Fruit fly (Drosophila melanogaster) whole organism, embryonic: ENCODE data around the gene Dic61B.

ENCODE experiments used
- CG10565 ChIP-seq: fragments of 200-800 bp; sonication (Bioruptor generic); optimal IDR thresholded peaks from 3 replicates; lab custom pipeline; 2016; ENCODE audit warnings: missing biosample characterization, mild to moderate bottlenecking, missing genetic modification characterization
- CG10959 ChIP-seq: fragments of 200-800 bp; sonication (Bioruptor generic); IDR thresholded peaks from 2 replicates; pipeline ENCODE4 v1.3.6; 2022; ENCODE audit warnings: missing biosample characterization, missing genetic modification characterization
- CG11247 ChIP-seq: fragments of 200-800 bp; sonication (Bioruptor generic); IDR thresholded peaks from 2 replicates; pipeline ENCODE4 v1.3.6; 2022; ENCODE audit warnings: missing biosample characterization, missing genetic modification characterization
- CG11456 ChIP-seq: fragments of 200-800 bp; sonication (Bioruptor generic); IDR thresholded peaks from 3 replicates; pipeline ENCODE4 v1.3.6; 2022; ENCODE audit warnings: missing biosample characterization, missing genetic modification characterization
- CG11560 ChIP-seq: fragments of 200-800 bp; sonication (Bioruptor generic); IDR thresholded peaks from 3 replicates; pipeline ENCODE4 v1.3.6; 2022; ENCODE audit warnings: missing biosample characterization, missing genetic modification characterization
- CG12219 ChIP-seq: fragments of 200-800 bp; sonication (Bioruptor generic); optimal IDR thresholded peaks from 3 replicates; lab custom pipeline; 2018; ENCODE audit warnings: missing biosample characterization, mild to moderate bottlenecking, missing genetic modification characterization
- CG12391 ChIP-seq: fragments of 200-800 bp; sonication (Bioruptor generic); optimal IDR thresholded peaks from 3 replicates; lab custom pipeline; 2018; ENCODE audit warnings: missing biosample characterization, mild to moderate bottlenecking, missing genetic modification characterization, moderate library complexity
- CG15601 ChIP-seq: fragments of 200-800 bp; sonication (Bioruptor generic); optimal IDR thresholded peaks from 3 replicates; lab custom pipeline; 2019; ENCODE audit warnings: missing biosample characterization, mild to moderate bottlenecking, missing genetic modification characterization, moderate library complexity
- CG15696 ChIP-seq: fragments of 200-800 bp; sonication (Bioruptor generic); optimal IDR thresholded peaks from 2 replicates; lab custom pipeline; 2019; ENCODE audit warnings: missing biosample characterization, mild to moderate bottlenecking, missing genetic modification characterization, moderate library complexity
- CG16813 ChIP-seq: fragments of 200-800 bp; sonication (Bioruptor generic); IDR thresholded peaks from 3 replicates; pipeline ENCODE4 v1.3.6; 2022; ENCODE audit warnings: missing biosample characterization, missing genetic modification characterization; ENCODE audit not compliant: partially characterized antibody
- CG17359 ChIP-seq: fragments of 200-800 bp; sonication (Bioruptor generic); optimal IDR thresholded peaks from 3 replicates; lab custom pipeline; 2018; ENCODE audit warnings: missing biosample characterization, mild to moderate bottlenecking, missing genetic modification characterization, moderate library complexity
- CG18764 ChIP-seq: fragments of 200-800 bp; sonication (Bioruptor generic); optimal IDR thresholded peaks from 3 replicates; lab custom pipeline; 2016; ENCODE audit warnings: missing biosample characterization, missing genetic modification characterization
- CG31365 ChIP-seq: fragments of 200-800 bp; sonication (Bioruptor generic); optimal IDR thresholded peaks from 2 replicates; lab custom pipeline; 2018; ENCODE audit warnings: missing biosample characterization, mild to moderate bottlenecking, missing genetic modification characterization
- CG4360 ChIP-seq: fragments of 200-800 bp; sonication (Bioruptor generic); IDR thresholded peaks from 2 replicates; pipeline ENCODE4 v1.3.6; 2022; ENCODE audit warnings: missing biosample characterization, missing genetic modification characterization
- CG4404 ChIP-seq: fragments of 200-800 bp; sonication (Bioruptor generic); IDR thresholded peaks from 2 replicates; pipeline ENCODE4 v1.3.6; 2022; ENCODE audit warnings: missing biosample characterization, missing genetic modification characterization
- CG8290 ChIP-seq, 3 experiments: fragments of 200-800 bp; sonication (Bioruptor generic); optimal IDR thresholded peaks; 2 replicates each; lab custom pipeline; 2016 to 2019; ENCODE audit warnings: missing biosample characterization in 3 of 3, missing genetic modification characterization in 3 of 3, mild to moderate bottlenecking in 2 of 3, moderate library complexity in 1 of 3
- CG8478 ChIP-seq: fragments of >200 bp; optimal IDR thresholded peaks from 2 replicates; lab custom pipeline; 2018
- CG8924 ChIP-seq: fragments of 200-800 bp; optimal IDR thresholded peaks from 3 replicates; lab custom pipeline; 2019; ENCODE audit warnings: missing biosample characterization, mild to moderate bottlenecking, missing genetic modification characterization, moderate library complexity
- CG9609 ChIP-seq: fragments of 200-800 bp; sonication (Bioruptor generic); optimal IDR thresholded peaks from 3 replicates; lab custom pipeline; 2016; ENCODE audit warnings: missing biosample characterization, missing genetic modification characterization
- CG9817 ChIP-seq: fragments of 200-800 bp; sonication (Bioruptor generic); optimal IDR thresholded peaks from 2 replicates; lab custom pipeline; 2018; ENCODE audit warnings: missing biosample characterization, mild to moderate bottlenecking, missing genetic modification characterization, moderate library complexity
- CTCF ChIP-seq: fragments of 200-800 bp; sonication (Bioruptor generic); optimal IDR thresholded peaks from 2 replicates; lab custom pipeline; 2017; ENCODE audit warnings: missing biosample characterization, mild to moderate bottlenecking, missing genetic modification characterization, moderate library complexity
- CkIIα-i1 ChIP-seq: fragments of 200-800 bp; sonication (Bioruptor generic); IDR thresholded peaks from 2 replicates; pipeline ENCODE4 v1.3.6; 2022; ENCODE audit warnings: missing biosample characterization, missing genetic modification characterization
- E2f2 ChIP-seq: fragments of 200-800 bp; sonication (Bioruptor generic); IDR thresholded peaks from 2 replicates; pipeline ENCODE4 v1.3.6; 2022; ENCODE audit warnings: missing biosample characterization, missing genetic modification characterization
- Elba2 ChIP-seq: fragments of 200-800 bp; sonication (Bioruptor generic); optimal IDR thresholded peaks from 3 replicates; lab custom pipeline; 2016; ENCODE audit warnings: missing biosample characterization, missing genetic modification characterization
- Hmr ChIP-seq: fragments of 200-800 bp; sonication (Bioruptor generic); optimal IDR thresholded peaks from 3 replicates; lab custom pipeline; 2017; ENCODE audit warnings: mild to moderate bottlenecking, missing biosample characterization, missing genetic modification reagents, missing genetic modification characterization
- Neu2 ChIP-seq: fragments of 200-800 bp; sonication (Bioruptor generic); optimal IDR thresholded peaks from 3 replicates; lab custom pipeline; 2016; ENCODE audit warnings: missing biosample characterization, missing genetic modification characterization, borderline replicate concordance
- Nf-YB ChIP-seq: fragments of 200-800 bp; sonication (Bioruptor generic); optimal IDR thresholded peaks from 3 replicates; lab custom pipeline; 2019; ENCODE audit warnings: missing biosample characterization, mild to moderate bottlenecking, missing genetic modification characterization, moderate library complexity
- Poxn ChIP-seq: fragments of 200-800 bp; sonication (Bioruptor generic); IDR thresholded peaks from 2 replicates; pipeline ENCODE4 v1.3.6; 2022; ENCODE audit warnings: missing biosample characterization, missing genetic modification characterization
- Rx ChIP-seq: fragments of 200-800 bp; sonication (Bioruptor generic); IDR thresholded peaks from 2 replicates; pipeline ENCODE4 v1.3.6; 2022; ENCODE audit warnings: missing biosample characterization, missing genetic modification characterization
- Sox102F ChIP-seq: fragments of 200-800 bp; sonication (Bioruptor generic); optimal IDR thresholded peaks from 2 replicates; lab custom pipeline; 2018; ENCODE audit warnings: missing biosample characterization, mild to moderate bottlenecking, missing genetic modification characterization, moderate library complexity
- Taf1 ChIP-seq: fragments of 200-800 bp; sonication (Bioruptor generic); IDR thresholded peaks from 2 replicates; pipeline ENCODE4 v1.3.6; 2022; ENCODE audit warnings: missing biosample characterization, missing genetic modification characterization
- amos ChIP-seq: fragments of 200-800 bp; sonication (Bioruptor generic); IDR thresholded peaks from 2 replicates; pipeline ENCODE4 v1.3.6; 2022; ENCODE audit warnings: missing biosample characterization, missing genetic modification characterization; ENCODE audit not compliant: partially characterized antibody
- bab2 ChIP-seq: fragments of 200-800 bp; sonication (Bioruptor generic); optimal IDR thresholded peaks from 2 replicates; lab custom pipeline; 2016; ENCODE audit warnings: missing biosample characterization, missing genetic modification characterization
- bbx ChIP-seq: fragments of 200-800 bp; sonication (Bioruptor generic); IDR thresholded peaks from 2 replicates; pipeline ENCODE4 v1.3.6; 2022; ENCODE audit warnings: missing biosample characterization, missing genetic modification characterization; ENCODE audit not compliant: partially characterized antibody
- bcd ChIP-seq: fragments of 200-800 bp; sonication (Bioruptor generic); optimal IDR thresholded peaks from 2 replicates; lab custom pipeline; 2017; ENCODE audit warnings: missing biosample characterization, mild to moderate bottlenecking, missing genetic modification characterization
- bsh ChIP-seq, 2 experiments: fragments of 200-800 bp; sonication (Bioruptor generic); optimal IDR thresholded peaks; 2 replicates each; lab custom pipeline; 2017 to 2018; ENCODE audit warnings: mild to moderate bottlenecking in 2 of 2, missing biosample characterization in 2 of 2, missing genetic modification characterization in 2 of 2, moderate library complexity in 1 of 2
- chinmo ChIP-seq: fragments of 200-800 bp; sonication (Bioruptor generic); IDR thresholded peaks from 4 replicates; pipeline ENCODE4 v1.3.6; 2022; ENCODE audit warnings: missing biosample characterization, missing genetic modification characterization; ENCODE audit not compliant: partially characterized antibody
- cwo ChIP-seq: fragments of 200-800 bp; sonication (Bioruptor generic); optimal IDR thresholded peaks from 3 replicates; lab custom pipeline; 2017; ENCODE audit warnings: missing biosample characterization, missing genetic modification characterization, mild to moderate bottlenecking, moderate library complexity, missing genetic modification reagents
- dan ChIP-seq: fragments of 200-800 bp; sonication (Bioruptor generic); IDR thresholded peaks from 2 replicates; pipeline ENCODE4 v1.3.6; 2022; ENCODE audit warnings: missing biosample characterization, missing genetic modification characterization
- gfzf ChIP-seq: fragments of 200-800 bp; sonication (Bioruptor generic); optimal IDR thresholded peaks from 2 replicates; lab custom pipeline; 2016; ENCODE audit warnings: missing biosample characterization, mild to moderate bottlenecking, missing genetic modification characterization, moderate library complexity
- grn ChIP-seq: fragments of 200-800 bp; sonication (Bioruptor generic); optimal IDR thresholded peaks from 3 replicates; lab custom pipeline; 2017; ENCODE audit warnings: missing biosample characterization, missing genetic modification characterization
- jing ChIP-seq: fragments of 200-800 bp; sonication (Bioruptor generic); optimal IDR thresholded peaks from 2 replicates; lab custom pipeline; 2018; ENCODE audit warnings: missing biosample characterization, mild to moderate bottlenecking, missing genetic modification characterization
- kni ChIP-seq: fragments of 200-800 bp; sonication (Bioruptor generic); optimal IDR thresholded peaks from 3 replicates; lab custom pipeline; 2017; ENCODE audit warnings: mild to moderate bottlenecking, missing biosample characterization, missing genetic modification reagents, missing genetic modification characterization
- lab ChIP-seq: fragments of 200-800 bp; sonication (Bioruptor generic); optimal IDR thresholded peaks from 3 replicates; lab custom pipeline; 2017; ENCODE audit warnings: missing biosample characterization, missing genetic modification characterization, mild to moderate bottlenecking, moderate library complexity, missing genetic modification reagents
- odd ChIP-seq: fragments of 200-800 bp; sonication (Bioruptor generic); optimal IDR thresholded peaks from 2 replicates; lab custom pipeline; 2017; ENCODE audit warnings: missing biosample characterization, mild to moderate bottlenecking, missing genetic modification characterization
- rib ChIP-seq: fragments of 200-800 bp; sonication (Bioruptor generic); IDR thresholded peaks from 2 replicates; pipeline ENCODE4 v1.3.6; 2022; ENCODE audit warnings: missing biosample characterization, missing genetic modification characterization
- row ChIP-seq: fragments of 200-800 bp; sonication (Bioruptor generic); IDR thresholded peaks from 3 replicates; pipeline ENCODE4 v1.3.6; 2022; ENCODE audit warnings: missing biosample characterization, missing genetic modification characterization
- salm ChIP-seq: fragments of 200-800 bp; sonication (Bioruptor generic); optimal IDR thresholded peaks from 2 replicates; lab custom pipeline; 2018; ENCODE audit warnings: missing biosample characterization, mild to moderate bottlenecking, missing genetic modification characterization
- sim ChIP-seq: fragments of 200-800 bp; sonication (Bioruptor generic); IDR thresholded peaks from 2 replicates; pipeline ENCODE4 v1.3.6; 2022; ENCODE audit warnings: missing biosample characterization, missing genetic modification characterization
- ttk ChIP-seq: fragments of 200-800 bp; sonication (Bioruptor generic); IDR thresholded peaks from 2 replicates; pipeline ENCODE4 v2.1.2; 2022; ENCODE audit warnings: missing biosample characterization, missing genetic modification characterization

The Dic61B gene

DNA sequence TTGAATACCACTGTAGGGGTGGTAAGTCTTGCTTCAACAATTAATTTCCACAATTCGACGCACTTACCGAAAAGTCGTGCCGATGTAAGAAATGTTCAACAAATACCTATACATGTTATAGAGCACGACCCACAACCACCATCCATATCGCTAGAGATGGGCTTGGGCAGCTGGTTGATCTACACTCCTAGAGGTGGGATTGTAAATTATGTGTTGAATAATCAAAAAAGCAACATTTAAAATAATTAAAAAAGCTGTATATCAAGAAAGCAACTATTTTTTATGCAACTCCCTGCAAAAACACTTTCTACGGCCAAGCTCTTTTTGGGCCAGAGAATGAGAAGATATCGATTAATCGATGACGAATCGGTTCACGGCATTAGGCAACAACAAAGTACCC, 31.9 kb upstream of the Dic61B start, which contains the start of the genes CG34140, Mkp and Mtch (continued):
- TF ChIP-seq Rx (GFP tag; lab: Robert Waterston, UW) (peak; percentile 76), row (GFP tag; lab: Robert Waterston, UW) (peak; percentile 94), ttk (GFP tag; lab: Robert Waterston, UW) (peak; percentile 73), CG8478 (lab: Kevin White, UChicago) (no peak), CG17359 (tag; lab: Kevin White, UChicago) (peak; percentile 79), gfzf (GFP tag; lab: Kevin White, UChicago) (peak; percentile 78), Poxn (no peak), E2f2 (GFP tag; lab: Robert Waterston, UW) (peak; percentile 70), bcd (GFP tag; lab: Kevin White, UChicago) (no peak), CG11456 (GFP tag; lab: Robert Waterston, UW) (peak; percentile 82), CG11247 (GFP tag; lab: Robert Waterston, UW) (peak; percentile 76), Elba2 (peak; percentile 49), CG31365 (tag; lab: Kevin White, UChicago) (no peak), CG11560 (tag; lab: Robert Waterston, UW) (0 out of 3 replicates have a peak, but pooled peaks have one; percentile 43), CG16813 (peak; percentile 95), CTCF (GFP tag; lab: Kevin White, UChicago) (no peak), CG9609 (GFP tag; lab: Kevin White, UChicago) (peak; percentile 83), bbx (GFP tag; lab: Robert Waterston, UW) (peak; percentile 85), sim (no peak), chinmo (GFP tag; lab: Robert Waterston, UW) (peak; percentile 77; the same call in 2 of the 4 replicates), rib (GFP tag; lab: Robert Waterston, UW) (peak; percentile 76), salm (tag; lab: Kevin White, UChicago) (peak; percentile 68), odd (GFP tag; lab: Kevin White, UChicago) (no peak), jing (GFP tag; lab: Kevin White, UChicago) (no peak), CG18764 (GFP tag; lab: Kevin White, UChicago) (peak; percentile 72), Nf-YB (GFP tag; lab: Kevin White, UChicago) (peak; percentile 64), CG15696 (tag; lab: Kevin White, UChicago) (peak; percentile 82), lab (GFP tag; lab: Kevin White, UChicago) (no peak), CG8290 (GFP tag; optimal IDR thresholded peaks at IDR 0.05; lab: Kevin White, UChicago) (peak; percentile 88), CG8290 (tag; optimal IDR thresholded peaks at IDR 0.05; lab: Kevin White, UChicago) (peak in 1 of 2 experiments; percentile 66), CG10565 (GFP tag; lab: Kevin White, UChicago) (peak; percentile 4), CG4404 (peak; percentile 76), Sox102F (GFP tag; lab: Kevin White, UChicago) (no peak), bab2 (GFP tag; lab: Kevin White, UChicago) (peak; percentile 92), cwo (GFP tag; lab: Kevin White, UChicago) (no peak), CG9817 (tag; lab: Kevin White, UChicago) (peak; percentile 88), bsh (GFP tag; optimal IDR thresholded peaks at IDR 0.05; lab: Kevin White, UChicago) (peak in 1 of 2 experiments; percentile 83), CG4360 (GFP tag; lab: Robert Waterston, UW) (peak; percentile 71), grn (no peak), CkIIα-i1 (no peak), CG12219 (GFP tag; lab: Kevin White, UChicago) (no peak), CG10959 (GFP tag; lab: Robert Waterston, UW) (peak; percentile 61; the same call in 1 of the 2 replicates), Neu2 (GFP tag; lab: Kevin White, UChicago) (peak; percentile 60), dan (peak; percentile 46; the same call in 1 of the 2 replicates), amos (peak; percentile 89), CG8924 (peak; percentile 82), CG15601 (tag; lab: Kevin White, UChicago) (peak; percentile 79), Hmr (GFP tag; lab: Kevin White, UChicago) (no peak), kni (GFP tag; lab: Kevin White, UChicago) (peak; percentile 81), CG12391 (tag; lab: Kevin White, UChicago) (peak; percentile 92), Taf1 (GFP tag; lab: Robert Waterston, UW) (peak; percentile 56; the same call in 1 of the 2 replicates)
